Worm (Caenorhabditis elegans) whole organism, L3 larva: ENCODE results near the gene T14G12.12.

Source experiments
- ZK546.5 ChIP-seq: sonication (generic microtip); optimal IDR thresholded peaks from 2 replicates; lab custom pipeline; 2017; ENCODE audit warnings: missing biosample characterization, missing genetic modification characterization
- ama-1 ChIP-seq: fragments of 150-350 bp; optimal IDR thresholded peaks from 2 replicates; lab custom pipeline; 2018
- ceh-28 ChIP-seq: fragments of 150-350 bp; optimal IDR thresholded peaks from 2 replicates; lab custom pipeline; 2014; ENCODE audit warnings: missing biosample characterization, missing genetic modification reagents, missing genetic modification characterization
- ceh-82 ChIP-seq: fragments of 150-350 bp; optimal IDR thresholded peaks from 2 replicates; lab custom pipeline; 2014; ENCODE audit warnings: missing biosample characterization, missing genetic modification characterization
- egl-27 ChIP-seq: sonication (generic microtip); optimal IDR thresholded peaks from 4 replicates; lab custom pipeline; 2017; ENCODE audit warnings: missing biosample characterization, missing genetic modification reagents, missing genetic modification characterization
- egl-5 ChIP-seq: fragments of 150-350 bp; optimal IDR thresholded peaks from 2 replicates; lab custom pipeline; 2017; ENCODE audit warnings: missing biosample characterization, missing genetic modification reagents, missing genetic modification characterization, inconsistent platforms
- elt-2 ChIP-seq: sonication (generic microtip); optimal IDR thresholded peaks from 2 replicates; lab custom pipeline; 2016; ENCODE audit warnings: missing genetic modification reagents, mild to moderate bottlenecking, missing genetic modification characterization, missing compliant biosample characterization
- elt-3 ChIP-seq, 3 experiments: fragments of 150-350 bp in 1 of 3; sonication (generic microtip) in 2 of 3; optimal IDR thresholded peaks; 2 replicates in 2 of 3; 4 replicates in 1 of 3; lab custom pipeline; 2014 to 2017; ENCODE audit warnings: missing biosample characterization in 3 of 3, missing genetic modification characterization in 3 of 3
- fkh-10 ChIP-seq: sonication (generic microtip); optimal IDR thresholded peaks from 2 replicates; lab custom pipeline; 2017; ENCODE audit warnings: missing biosample characterization, missing genetic modification reagents, missing genetic modification characterization
- fkh-2 ChIP-seq: fragments of 150-350 bp; optimal IDR thresholded peaks from 2 replicates; lab custom pipeline; 2014; ENCODE audit warnings: missing biosample characterization, missing genetic modification reagents, missing genetic modification characterization
- fos-1 ChIP-seq: fragments of 150-350 bp; optimal IDR thresholded peaks from 2 replicates; lab custom pipeline; 2014; ENCODE audit warnings: missing biosample characterization, missing genetic modification characterization
- hmg-11 ChIP-seq: sonication (generic microtip); optimal IDR thresholded peaks from 2 replicates; lab custom pipeline; 2016; ENCODE audit warnings: missing genetic modification characterization, missing compliant biosample characterization
- jun-1 ChIP-seq: fragments of 150-350 bp; optimal IDR thresholded peaks from 2 replicates; lab custom pipeline; 2014; ENCODE audit warnings: missing biosample characterization, missing genetic modification reagents, missing genetic modification characterization
- lin-15B ChIP-seq: fragments of 150-350 bp; optimal IDR thresholded peaks from 2 replicates; lab custom pipeline; 2014; ENCODE audit warnings: missing biosample characterization, missing genetic modification characterization
- lin-39 ChIP-seq: fragments of 150-350 bp; optimal IDR thresholded peaks from 2 replicates; lab custom pipeline; 2018; ENCODE audit warnings: missing biosample characterization, missing genetic modification reagents, missing genetic modification characterization
- lsy-12 ChIP-seq: sonication (generic microtip); optimal IDR thresholded peaks from 2 replicates; lab custom pipeline; 2016; ENCODE audit warnings: mild to moderate bottlenecking, missing genetic modification characterization, missing compliant biosample characterization
- mdl-1 ChIP-seq: fragments of 150-350 bp; optimal IDR thresholded peaks from 2 replicates; lab custom pipeline; 2014; ENCODE audit warnings: missing biosample characterization, missing genetic modification characterization
- nfya-1 ChIP-seq: sonication (generic microtip); optimal IDR thresholded peaks from 2 replicates; lab custom pipeline; 2017; ENCODE audit warnings: missing genetic modification characterization, mild to moderate bottlenecking, missing compliant biosample characterization, antibody characterized with exemption, moderate library complexity; ENCODE audit not compliant: insufficient read depth
- nhr-12 ChIP-seq: fragments of 150-350 bp; optimal IDR thresholded peaks from 2 replicates; lab custom pipeline; 2014; ENCODE audit warnings: missing biosample characterization, missing genetic modification characterization
- nhr-23 ChIP-seq: fragments of 150-350 bp; optimal IDR thresholded peaks from 2 replicates; lab custom pipeline; 2014; ENCODE audit warnings: missing biosample characterization, missing genetic modification reagents, missing genetic modification characterization
- nhr-28 ChIP-seq: fragments of 150-350 bp; optimal IDR thresholded peaks from 2 replicates; lab custom pipeline; 2014; ENCODE audit warnings: missing biosample characterization, missing genetic modification characterization
- nhr-67 ChIP-seq: fragments of 150-350 bp; optimal IDR thresholded peaks from 2 replicates; lab custom pipeline; 2014; ENCODE audit warnings: missing biosample characterization, missing genetic modification characterization
- nhr-76 ChIP-seq: fragments of 150-350 bp; sonication (generic microtip); optimal IDR thresholded peaks from 5 replicates; lab custom pipeline; 2014; ENCODE audit warnings: missing biosample characterization, missing genetic modification characterization
- pha-4 ChIP-seq: fragments of 150-350 bp; optimal IDR thresholded peaks from 2 replicates; lab custom pipeline; 2014; ENCODE audit warnings: missing biosample characterization, missing genetic modification reagents, missing genetic modification characterization
- pqm-1 ChIP-seq: fragments of 150-350 bp; optimal IDR thresholded peaks from 2 replicates; lab custom pipeline; 2017; ENCODE audit warnings: missing biosample characterization, missing genetic modification characterization, inconsistent platforms
- sea-2 ChIP-seq: fragments of 150-350 bp; sonication (generic microtip); optimal IDR thresholded peaks from 4 replicates; lab custom pipeline; 2014; ENCODE audit warnings: missing biosample characterization, missing genetic modification reagents, missing genetic modification characterization
- skn-1 ChIP-seq: fragments of 150-350 bp; optimal IDR thresholded peaks from 2 replicates; lab custom pipeline; 2014; ENCODE audit warnings: missing biosample characterization, missing genetic modification characterization
- snpc-4 ChIP-seq: fragments of 150-350 bp; optimal IDR thresholded peaks from 2 replicates; lab custom pipeline; 2014; ENCODE audit warnings: missing biosample characterization, missing genetic modification characterization
- tbx-2 ChIP-seq: sonication (generic microtip); optimal IDR thresholded peaks from 2 replicates; lab custom pipeline; 2016; ENCODE audit warnings: mild to moderate bottlenecking, missing genetic modification characterization, missing compliant biosample characterization
- unc-62 ChIP-seq: fragments of 150-350 bp; sonication (generic microtip); optimal IDR thresholded peaks from 4 replicates; lab custom pipeline; 2014; ENCODE audit warnings: missing biosample characterization, missing genetic modification reagents, missing genetic modification characterization
- zag-1 ChIP-seq: fragments of 150-350 bp; optimal IDR thresholded peaks from 2 replicates; lab custom pipeline; 2014; ENCODE audit warnings: missing biosample characterization, missing genetic modification characterization
- ztf-11 ChIP-seq: fragments of 150-350 bp; optimal IDR thresholded peaks from 2 replicates; lab custom pipeline; 2014; ENCODE audit warnings: missing biosample characterization, missing genetic modification characterization
- ztf-4 ChIP-seq: fragments of 150-350 bp; optimal IDR thresholded peaks from 2 replicates; lab custom pipeline; 2014; ENCODE audit warnings: missing biosample characterization, missing genetic modification characterization

T14G12.12 gene

ce11 chrX:3803314-3803713 lies 45.0 kb upstream of the T14G12.12 start, which contains the start of gene F35A5.8 (continued):
- TF ChIP-seq ceh-28 (tag; lab: Kevin White, UChicago), result peak; percentile 12
- no peak for TF ChIP-seq sea-2 (GFP tag; lab: Kevin White, UChicago)
- no peak for TF ChIP-seq nhr-28 (tag; lab: Kevin White, UChicago)
- no peak for TF ChIP-seq unc-62
- TF ChIP-seq zag-1 (tag; lab: Kevin White, UChicago), result no peak
- no peak for TF ChIP-seq ama-1
- no peak for TF ChIP-seq elt-3 (tag; optimal IDR thresholded peaks at IDR 0.05; lab: Kevin White, UChicago)
- TF ChIP-seq ZK546.5 (tag; lab: Kevin White, UChicago), result no peak
- no peak for TF ChIP-seq nhr-76 (tag; lab: Kevin White, UChicago)
- TF ChIP-seq, all 47 proteins: peak for 14

ce11 chrX:3802743-3803142 lies 44.4 kb upstream of the T14G12.12 start:
- no peak for TF ChIP-seq nhr-67 (tag; lab: Kevin White, UChicago)
- TF ChIP-seq lin-39, result peak; percentile 82
- peak; percentile 52 for TF ChIP-seq nfya-1 (tag; lab: Kevin White, UChicago)
- TF ChIP-seq fkh-10 (GFP tag; lab: Kevin White, UChicago), result peak; percentile 20
- TF ChIP-seq hmg-11 (tag; lab: Kevin White, UChicago), result peak; percentile 44
- TF ChIP-seq, all 47 proteins: peak for 4

ce11 chrX:3798288-3798687 lies 40.0 kb upstream of the T14G12.12 start:
- TF ChIP-seq egl-5 (tag; lab: Kevin White, UChicago) (no peak), fos-1 (no peak), ceh-82 (tag; lab: Kevin White, UChicago) (no peak)
- TF ChIP-seq, all 47 proteins: peak for 0

ce11 chrX:3797882-3798281 lies 39.6 kb upstream of the T14G12.12 start, which contains the start of gene abu-10:
Gene abu-10 (plus strand): TSS chrX:3798182.
- TF ChIP-seq jun-1 (tag; lab: Kevin White, UChicago) (no peak), fkh-2 (tag; lab: Kevin White, UChicago) (no peak), egl-5 (tag; lab: Kevin White, UChicago) (no peak), nhr-76 (tag; lab: Kevin White, UChicago) (no peak), nhr-12 (tag; lab: Kevin White, UChicago) (no peak), egl-27 (tag; lab: Kevin White, UChicago) (no peak), lin-15B (tag; lab: Kevin White, UChicago) (no peak)
- TF ChIP-seq, all 47 proteins: peak for 0

ce11 chrX:3795642-3796041 lies 37.3 kb upstream of the T14G12.12 start, which contains the start of gene F35A5.5:
Gene F35A5.5 (minus strand): TSS chrX:3795742.
- TF ChIP-seq skn-1 (tag; lab: Kevin White, UChicago) (no peak), pqm-1 (tag; lab: Kevin White, UChicago) (no peak), zag-1 (tag; lab: Kevin White, UChicago) (no peak), ztf-11 (tag; lab: Kevin White, UChicago) (no peak), egl-27 (tag; lab: Kevin White, UChicago) (no peak), tbx-2 (tag; lab: Kevin White, UChicago) (no peak), pha-4 (tag; lab: Kevin White, UChicago) (no peak), fkh-10 (GFP tag; lab: Kevin White, UChicago) (no peak), egl-5 (tag; lab: Kevin White, UChicago) (no peak), ztf-4 (tag; lab: Kevin White, UChicago) (no peak), lsy-12 (tag; lab: Kevin White, UChicago) (no peak), sea-2 (GFP tag; lab: Kevin White, UChicago) (no peak), nhr-23 (no peak), ama-1 (no peak), jun-1 (tag; lab: Kevin White, UChicago) (no peak), fos-1 (no peak), snpc-4 (tag; lab: Kevin White, UChicago) (no peak), nhr-67 (tag; lab: Kevin White, UChicago) (no peak), mdl-1 (tag; lab: Kevin White, UChicago) (no peak), elt-2 (tag; lab: Kevin White, UChicago) (no peak)
- TF ChIP-seq, all 47 proteins: peak for 0
